Worm (Caenorhabditis elegans): ENCODE measurements around the gene R03D7.8.
"Not testable (repeated sequence)": the region's sequence is repeated elsewhere in the genome, so short reads cannot be mapped to it uniquely, and the experiment has no call there.

The R03D7.8 gene

ce11 chrII:10914366-10914765 lies 42.3 kb downstream of the R03D7.8 start, which contains the start of gene F44F4.15:
F44F4.15 (plus strand) TSS chrII:10914666.
- TF ChIP-seq him-1 (tag; optimal IDR thresholded peaks at IDR 0.05) (no peak), egrh-3 (GFP tag; IDR thresholded peaks at IDR 0.05) (no peak)

- TF ChIP-seq somi-1 (GFP tag; optimal IDR thresholded peaks at IDR 0.05), result no peak
- TF ChIP-seq B0019.2 (GFP tag; conservative IDR thresholded peaks at IDR 0.05), result no peak
These were observed 43.7 kb downstream of the R03D7.8 start for ce11 chrII:10912995-10913394.

ce11 chrII:10910219-10910618 lies 46.5 kb downstream of the R03D7.8 start, which contains the start of gene sra-11:
sra-11 (minus strand) TSS chrII:10910319.
- no peak for TF ChIP-seq tlf-1 (GFP tag; optimal IDR thresholded peaks at IDR 0.05)
- TF ChIP-seq B0261.1 (tag; optimal IDR thresholded peaks at IDR 0.05), result no peak
- no peak for TF ChIP-seq dpff-1 (tag; optimal IDR thresholded peaks at IDR 0.05)
- TF ChIP-seq madf-6 (GFP tag; IDR thresholded peaks at IDR 0.05), result no peak
- no peak for TF ChIP-seq ceh-79 (tag; optimal IDR thresholded peaks at IDR 0.05)
- TF ChIP-seq B0336.3 (GFP tag; IDR thresholded peaks at IDR 0.05), result no peak
- TF ChIP-seq Y53F4B.3 (GFP tag; IDR thresholded peaks at IDR 0.05), result no peak
- no peak for TF ChIP-seq sea-2 (GFP tag; IDR thresholded peaks at IDR 0.05)
- no peak for TF ChIP-seq die-1 (tag; optimal IDR thresholded peaks at IDR 0.05)
- no peak for TF ChIP-seq snpc-1.1 (tag; optimal IDR thresholded peaks at IDR 0.05; ENCODE audit: insufficient read depth)
- no peak for TF ChIP-seq lin-40 (tag; optimal IDR thresholded peaks at IDR 0.05)
- no peak for TF ChIP-seq T07F8.4 (tag; optimal IDR thresholded peaks at IDR 0.05)
- no peak for TF ChIP-seq K11D2.4 (GFP tag; IDR thresholded peaks at IDR 0.05)
- no peak for TF ChIP-seq ztf-26 (tag; optimal IDR thresholded peaks at IDR 0.05)
- no peak for TF ChIP-seq efl-1 (GFP tag; optimal IDR thresholded peaks at IDR 0.05)
- no peak for TF ChIP-seq sptf-2 (GFP tag; optimal IDR thresholded peaks at IDR 0.05)
- no peak for TF ChIP-seq hmg-20 (GFP tag; IDR thresholded peaks at IDR 0.05)
- TF ChIP-seq nfya-2 (GFP tag; IDR thresholded peaks at IDR 0.05), result no peak
- no peak for TF ChIP-seq F22D6.2 (tag; optimal IDR thresholded peaks at IDR 0.05)

ce11 chrII:10904379-10904778 lies 52.3 kb downstream of the R03D7.8 start, which contains the start of gene sra-12:
sra-12 (minus strand) TSS chrII:10904479.
- not testable (repeated sequence) for TF ChIP-seq athp-1 (tag; optimal IDR thresholded peaks at IDR 0.05); ceh-58 (GFP tag; IDR thresholded peaks at IDR 0.05); hmg-20 (GFP tag; IDR thresholded peaks at IDR 0.05)

Measured in whole organism, young adult.